Worm (Caenorhabditis elegans): ENCODE measurements around the gene frm-8.
A peak's percentile ranks its signal among the peaks of the same experiment; 100 is the strongest.

frm-8 gene

ce11 chrIII:3255575-3255974, 36.6 kb upstream of the frm-8 start, which contains the start of gene Y53G8AM.4:
TSS of gene Y53G8AM.4 (minus strand) at chrIII:3255675.
- TF ChIP-seq tlp-1 (tag; optimal IDR thresholded peaks at IDR 0.05) (no peak), fkh-8 (tag; optimal IDR thresholded peaks at IDR 0.05) (peak; percentile 14)

ce11 chrIII:3255023-3255422, 36.1 kb upstream of the frm-8 start:
- TF ChIP-seq efl-1 (optimal IDR thresholded peaks at IDR 0.05), result no peak
- TF ChIP-seq efl-1 (GFP tag; optimal IDR thresholded peaks at IDR 0.05 in 1 of 2), result peak in 1 of 2 experiments; percentile 76
- no peak for TF ChIP-seq nhr-237 (tag; optimal IDR thresholded peaks at IDR 0.05)

- TF ChIP-seq lin-35 (GFP tag; optimal IDR thresholded peaks at IDR 0.05) (peak in 1 of 2 experiments; percentile 39), tlp-1 (tag; optimal IDR thresholded peaks at IDR 0.05) (peak; percentile 77), C34B4.2 (tag; optimal IDR thresholded peaks at IDR 0.05) (no peak), efl-1 (optimal IDR thresholded peaks at IDR 0.05) (no peak), efl-1 (GFP tag; optimal IDR thresholded peaks at IDR 0.05 in 1 of 2) (peak in 1 of 2 experiments; percentile 56), elt-2 (tag; optimal IDR thresholded peaks at IDR 0.05) (peak; percentile 98), efl-3 (GFP tag; optimal IDR thresholded peaks at IDR 0.05) (no peak), lin-14 (GFP tag; optimal IDR thresholded peaks at IDR 0.05) (peak; percentile 32), pqm-1 (tag; optimal IDR thresholded peaks at IDR 0.05) (peak; percentile 84), nhr-71 (tag; optimal IDR thresholded peaks at IDR 0.05) (no peak)
Measured at ce11 chrIII:3253736-3254135, 34.8 kb upstream of the frm-8 start.

- TF ChIP-seq lin-13 (GFP tag; optimal IDR thresholded peaks at IDR 0.05), result no peak
- TF ChIP-seq nhr-20 (tag; optimal IDR thresholded peaks at IDR 0.05), result no peak
- TF ChIP-seq nhr-12 (tag; optimal IDR thresholded peaks at IDR 0.05), result no peak
- no peak for TF ChIP-seq C34B4.2 (tag; optimal IDR thresholded peaks at IDR 0.05)
- TF ChIP-seq rnt-1 (tag; optimal IDR thresholded peaks at IDR 0.05), result no peak
- no peak for TF ChIP-seq mef-2 (tag; optimal IDR thresholded peaks at IDR 0.05)
- TF ChIP-seq ceh-63 (GFP tag; optimal IDR thresholded peaks at IDR 0.05), result no peak
- no peak for TF ChIP-seq snu-23 (GFP tag; optimal IDR thresholded peaks at IDR 0.05)
- TF ChIP-seq lsy-2 (tag; optimal IDR thresholded peaks at IDR 0.05), result no peak
- no peak for TF ChIP-seq C04F5.9 (tag; optimal IDR thresholded peaks at IDR 0.05)
- no peak for TF ChIP-seq egl-27 (tag; optimal IDR thresholded peaks at IDR 0.05)
- TF ChIP-seq mdl-1 (tag; optimal IDR thresholded peaks at IDR 0.05), result no peak
- TF ChIP-seq alr-1 (tag; optimal IDR thresholded peaks at IDR 0.05; ENCODE audit: borderline replicate concordance), result no peak
- TF ChIP-seq lin-35 (GFP tag; optimal IDR thresholded peaks at IDR 0.05), result no peak
- no peak for TF ChIP-seq ceh-8 (GFP tag; optimal IDR thresholded peaks at IDR 0.05)
- no peak for TF ChIP-seq fos-1 (tag; optimal IDR thresholded peaks at IDR 0.05)
- no peak for TF ChIP-seq ceh-82 (tag; optimal IDR thresholded peaks at IDR 0.05)
- TF ChIP-seq blmp-1 (tag; optimal IDR thresholded peaks at IDR 0.05), result no peak
Measured at ce11 chrIII:3253043-3253442, 34.1 kb upstream of the frm-8 start, which contains the start of gene Y53G8AL.3. TSS of gene Y53G8AL.3 (minus strand) at chrIII:3253143.

ce11 chrIII:3250596-3251112, 31.7 kb upstream of the frm-8 start, which contains the start of gene Y53G8AL.4:
TSS of gene Y53G8AL.4 (minus strand) at chrIII:3250646.
- TF ChIP-seq efl-1 (optimal IDR thresholded peaks at IDR 0.05) (no peak), efl-1 (GFP tag; optimal IDR thresholded peaks at IDR 0.05 in 1 of 2) (peak in 1 of 2 experiments; percentile 92), zip-4 (GFP tag; optimal IDR thresholded peaks at IDR 0.05) (no peak)

ce11 chrIII:3249038-3249420, 30.1 kb upstream of the frm-8 start:
- no peak for TF ChIP-seq C16A3.4 (tag; optimal IDR thresholded peaks at IDR 0.05)
- TF ChIP-seq efl-1 (optimal IDR thresholded peaks at IDR 0.05), result no peak
- peak in 1 of 2 experiments; percentile 52 for TF ChIP-seq efl-1 (GFP tag; optimal IDR thresholded peaks at IDR 0.05 in 1 of 2)
- TF ChIP-seq ceh-88 (GFP tag; IDR thresholded peaks at IDR 0.05), result no peak
- peak; percentile 32 for TF ChIP-seq irx-1 (tag; optimal IDR thresholded peaks at IDR 0.05)
- peak; percentile 21 for TF ChIP-seq nhr-47 (tag; optimal IDR thresholded peaks at IDR 0.05)
- peak in 1 of 2 experiments; percentile 18 for TF ChIP-seq ztf-11 (tag; optimal IDR thresholded peaks at IDR 0.05)
- TF ChIP-seq nhr-90 (tag; optimal IDR thresholded peaks at IDR 0.05; ENCODE audit: poor library complexity), result peak; percentile 56
- TF ChIP-seq nhr-85 (tag), result peak; percentile 64

Measured in whole organism, L1 larva.